Fruit fly (Drosophila melanogaster): ENCODE results near the gene Prosbeta4.

Gene Prosbeta4

dm6 chr2L:16703753-16704152 is 28.2 kb downstream of the Prosbeta4 start (continued):
- TF ChIP-seq CG9797 (GFP tag; optimal IDR thresholded peaks at IDR 0.05) (no peak), CG4707 (GFP tag; optimal IDR thresholded peaks at IDR 0.05) (no peak)

dm6 chr2L:16703008-16703510 is 28.9 kb downstream of the Prosbeta4 start:
- peak; percentile 20; the same call in 1 of the 2 replicates for TF ChIP-seq E2f2 (GFP tag; IDR thresholded peaks at IDR 0.05)
- no peak for TF ChIP-seq emc (GFP tag; optimal IDR thresholded peaks at IDR 0.05)
- TF ChIP-seq Fer2 (tag; optimal IDR thresholded peaks at IDR 0.05) = no peak
- TF ChIP-seq fd64A (GFP tag; optimal IDR thresholded peaks at IDR 0.05) = no peak
- no peak for TF ChIP-seq Adf1 (GFP tag; IDR thresholded peaks at IDR 0.05)
- TF ChIP-seq bab2 (GFP tag; optimal IDR thresholded peaks at IDR 0.05) = no peak
- peak; percentile 41; the same call in 1 of the 2 replicates for TF ChIP-seq chm (GFP tag; IDR thresholded peaks at IDR 0.05)
- no peak for TF ChIP-seq gem (tag; optimal IDR thresholded peaks at IDR 0.05)
- TF ChIP-seq MBD-R2 (GFP tag; IDR thresholded peaks at IDR 0.05) = peak; percentile 62
- peak; percentile 2 for TF ChIP-seq BEAF-32 (GFP tag; optimal IDR thresholded peaks at IDR 0.05)
- TF ChIP-seq Opbp (GFP tag; IDR thresholded peaks at IDR 0.05; ENCODE audit: partially characterized antibody) = no peak
- TF ChIP-seq Dp (GFP tag; optimal IDR thresholded peaks at IDR 0.05) = peak; percentile 31
- TF ChIP-seq CG1603 (tag; optimal IDR thresholded peaks at IDR 0.05) = peak; percentile 48
- TF ChIP-seq zf30C (GFP tag; optimal IDR thresholded peaks at IDR 0.05) = no peak
- no peak for TF ChIP-seq pros (GFP tag; optimal IDR thresholded peaks at IDR 0.05)
- TF ChIP-seq Doc2 (GFP tag; IDR thresholded peaks at IDR 0.05) = no peak
- peak; percentile 8 for TF ChIP-seq B-H2 (GFP tag; optimal IDR thresholded peaks at IDR 0.05)
- TF ChIP-seq cato (GFP tag; optimal IDR thresholded peaks at IDR 0.05; ENCODE audit: borderline replicate concordance) = no peak
- no peak for TF ChIP-seq CG17359 (tag; optimal IDR thresholded peaks at IDR 0.05)
- peak; percentile 76 for TF ChIP-seq CG9437 (GFP tag; optimal IDR thresholded peaks at IDR 0.05)
- TF ChIP-seq YL-1 (GFP tag; optimal IDR thresholded peaks at IDR 0.05) = peak; percentile 22
- TF ChIP-seq MESR4 (GFP tag; optimal IDR thresholded peaks at IDR 0.05) = peak; percentile 29
- peak; percentile 94 for TF ChIP-seq CG30020 (tag; optimal IDR thresholded peaks at IDR 0.05)
- no peak for TF ChIP-seq CG14710 (tag; optimal IDR thresholded peaks at IDR 0.05)

- TF ChIP-seq CG13624 (GFP tag; optimal IDR thresholded peaks at IDR 0.05) (no peak), toy (GFP tag; IDR thresholded peaks at IDR 0.05) (no peak), CG8388 (GFP tag; optimal IDR thresholded peaks at IDR 0.05) (no peak), CG7271 (tag; optimal IDR thresholded peaks at IDR 0.05) (no peak), Kr (GFP tag; optimal IDR thresholded peaks at IDR 0.05) (no peak), CG17568 (GFP tag; optimal IDR thresholded peaks at IDR 0.05) (no peak), CG5180 (GFP tag; optimal IDR thresholded peaks at IDR 0.05) (no peak), hkb (optimal IDR thresholded peaks at IDR 0.05) (no peak), hkb (GFP tag; IDR thresholded peaks at IDR 0.05) (no peak), chinmo (GFP tag; IDR thresholded peaks at IDR 0.05; ENCODE audit: partially characterized antibody) (0 out of 4 replicates have a peak, but pooled peaks have one; percentile 40), gfzf (GFP tag; optimal IDR thresholded peaks at IDR 0.05) (no peak), pan (optimal IDR thresholded peaks at IDR 0.05) (no peak), pan (GFP tag; optimal IDR thresholded peaks at IDR 0.05 in 1 of 2, IDR thresholded peaks at IDR 0.05 in 1 of 2) (no peak), CG15269 (tag; optimal IDR thresholded peaks at IDR 0.05) (no peak), Trl (optimal IDR thresholded peaks at IDR 0.05) (peak in 1 of 2 experiments; percentile 59), Trl (GFP tag; optimal IDR thresholded peaks at IDR 0.05) (no peak), tgo (GFP tag; IDR thresholded peaks at IDR 0.05) (no peak), Atf6 (GFP tag; IDR thresholded peaks at IDR 0.05) (no peak), Hsf (GFP tag; optimal IDR thresholded peaks at IDR 0.05) (no peak), Deaf1 (tag; optimal IDR thresholded peaks at IDR 0.05) (peak; percentile 74), Hr51 (GFP tag; optimal IDR thresholded peaks at IDR 0.05) (no peak), CG6175 (GFP tag; IDR thresholded peaks at IDR 0.05) (no peak), CG17359 (tag; optimal IDR thresholded peaks at IDR 0.05) (no peak), Ravus (GFP tag; IDR thresholded peaks at IDR 0.05) (no peak), CG9609 (GFP tag; optimal IDR thresholded peaks at IDR 0.05) (no peak)
These were observed 41.4 kb downstream of the Prosbeta4 start for dm6 chr2L:16690619-16690908.

All from whole organism, embryonic.